Fruit fly (Drosophila melanogaster) whole organism, prepupa: ENCODE measurements around the gene CG6163.

Source experiments
- CG10669 ChIP-seq: fragments of 200-800 bp; sonication (Bioruptor generic); optimal IDR thresholded peaks from 3 replicates; lab custom pipeline; 2018; ENCODE audit warnings: missing biosample characterization, mild to moderate bottlenecking, missing genetic modification characterization, moderate library complexity
- CG11294 ChIP-seq: fragments of 200-800 bp; sonication (Bioruptor generic); IDR thresholded peaks from 2 replicates; pipeline ENCODE4 v1.3.6; 2022; ENCODE audit warnings: missing biosample characterization, missing genetic modification characterization
- CG11902 ChIP-seq: fragments of 200-800 bp; sonication (Bioruptor generic); optimal IDR thresholded peaks from 3 replicates; lab custom pipeline; 2016; ENCODE audit warnings: missing biosample characterization, missing genetic modification characterization

DNA sequence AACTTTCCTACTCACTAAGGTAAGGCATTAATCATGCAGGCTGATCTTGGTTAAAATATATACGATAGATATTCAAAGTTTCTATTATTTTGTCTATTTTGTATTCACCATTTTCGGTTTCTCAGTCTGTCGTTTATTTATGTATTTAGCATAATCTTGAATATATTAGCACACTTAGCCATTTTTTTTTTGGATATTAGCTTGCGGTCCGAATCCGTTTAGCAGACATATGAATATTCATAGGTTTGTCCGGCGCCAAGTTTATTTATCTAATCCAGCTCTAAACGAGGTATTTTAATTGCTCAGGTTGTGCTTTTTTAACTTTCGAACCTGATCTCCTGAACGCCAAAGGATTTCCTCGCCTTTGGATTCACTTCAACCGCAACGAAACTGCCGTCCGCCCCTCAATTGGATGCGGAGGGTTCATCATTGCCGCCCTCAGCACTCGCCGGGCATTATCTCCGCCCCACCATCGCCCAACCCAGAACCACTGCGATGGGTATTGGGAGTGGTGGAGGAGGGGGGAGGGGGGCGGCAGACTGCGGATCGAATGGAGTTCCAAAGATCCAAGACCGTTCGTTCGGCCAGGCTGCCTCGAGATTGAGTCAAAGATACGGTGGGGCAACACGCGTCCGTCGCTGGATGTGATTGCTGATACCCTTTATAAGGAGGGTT, 41.3 kb downstream of the CG6163 start:
- TF ChIP-seq CG11294 (GFP tag; lab: Robert Waterston, UW) (0 out of 2 replicates have a peak, but pooled peaks have one; percentile 23), CG10669 (GFP tag; lab: Kevin White, UChicago) (no peak), CG11902 (GFP tag; lab: Kevin White, UChicago) (no peak)
